Worm (Caenorhabditis elegans): ENCODE results near the gene C14B9.3.

The C14B9.3 gene

ce11 chrIII:8125234-8125633 is 16.6 kb downstream of the C14B9.3 start:
- TF ChIP-seq aly-2 (tag; optimal IDR thresholded peaks at IDR 0.05) (no peak), lsy-2 (tag; optimal IDR thresholded peaks at IDR 0.05) (peak; percentile 62 to 81), unc-62 (GFP tag; optimal IDR thresholded peaks at IDR 0.05) (no peak), F13H6.1 (tag; optimal IDR thresholded peaks at IDR 0.05) (peak; percentile 67), zag-1 (tag; optimal IDR thresholded peaks at IDR 0.05) (no peak), nhr-21 (tag; optimal IDR thresholded peaks at IDR 0.05) (peak; percentile 34), nhr-25 (tag; optimal IDR thresholded peaks at IDR 0.05) (peak; percentile 26), alr-1 (tag; optimal IDR thresholded peaks at IDR 0.05) (no peak), unc-55 (GFP tag; optimal IDR thresholded peaks at IDR 0.05) (peak; percentile 89), nhr-237 (tag; optimal IDR thresholded peaks at IDR 0.05) (no peak), Y55F3AM.14 (GFP tag; optimal IDR thresholded peaks at IDR 0.05) (no peak), skn-1 (tag; optimal IDR thresholded peaks at IDR 0.05) (no peak), dmd-4 (tag; optimal IDR thresholded peaks at IDR 0.05) (no peak), nhr-6 (tag; optimal IDR thresholded peaks at IDR 0.05) (peak; percentile 80), ceh-16 (tag; optimal IDR thresholded peaks at IDR 0.05) (no peak), R02D3.7 (tag; optimal IDR thresholded peaks at IDR 0.05) (no peak), elt-3 (tag; optimal IDR thresholded peaks at IDR 0.05) (no peak), ZK546.5 (tag; optimal IDR thresholded peaks at IDR 0.05) (no peak), ztf-4 (tag; optimal IDR thresholded peaks at IDR 0.05) (peak; percentile 40), snpc-4 (tag; optimal IDR thresholded peaks at IDR 0.05) (no peak), fos-1 (tag; optimal IDR thresholded peaks at IDR 0.05) (peak; percentile 72), sma-9 (GFP tag; optimal IDR thresholded peaks at IDR 0.05) (peak; percentile 85), sma-9 (tag; optimal IDR thresholded peaks at IDR 0.05) (no peak), egl-27 (tag; optimal IDR thresholded peaks at IDR 0.05) (peak; percentile 53), crh-2 (tag; optimal IDR thresholded peaks at IDR 0.05) (peak; percentile 85), mdl-1 (tag; optimal IDR thresholded peaks at IDR 0.05) (no peak), nhr-129 (tag; optimal IDR thresholded peaks at IDR 0.05) (peak; percentile 63), C34F6.9 (tag; optimal IDR thresholded peaks at IDR 0.05) (peak; percentile 71), sma-3 (GFP tag; optimal IDR thresholded peaks at IDR 0.05) (peak; percentile 38), gmeb-1 (tag; optimal IDR thresholded peaks at IDR 0.05) (peak; percentile 32), lin-13 (GFP tag; optimal IDR thresholded peaks at IDR 0.05) (peak; percentile 36)

DNA sequence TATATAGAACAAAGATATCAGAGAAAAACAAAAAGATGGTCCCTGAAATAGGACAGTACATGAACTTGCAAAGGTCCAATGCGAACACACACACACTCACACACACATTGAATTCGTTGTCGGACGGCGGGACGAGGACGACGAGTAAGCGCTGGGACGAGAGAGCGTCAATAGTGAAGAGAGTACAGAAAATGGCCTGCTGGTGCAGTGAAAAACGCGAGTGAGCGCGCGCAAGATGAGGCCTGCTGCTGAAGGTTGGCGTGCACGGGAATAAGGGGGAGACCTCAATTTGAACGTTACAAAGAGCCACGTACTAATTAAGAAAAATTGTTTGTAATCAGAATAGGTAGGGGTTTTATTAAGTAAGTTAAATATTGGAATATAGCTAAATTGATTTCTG is 18.4 kb downstream of the C14B9.3 start:
- no peak for TF ChIP-seq unc-39 (tag; optimal IDR thresholded peaks at IDR 0.05)
- TF ChIP-seq sma-9 (GFP tag; optimal IDR thresholded peaks at IDR 0.05): no peak
- TF ChIP-seq sma-9 (tag; optimal IDR thresholded peaks at IDR 0.05): no peak
- peak; percentile 51 for TF ChIP-seq nhr-129 (tag; optimal IDR thresholded peaks at IDR 0.05)
- peak; percentile 37 for TF ChIP-seq unc-55 (GFP tag; optimal IDR thresholded peaks at IDR 0.05)
- TF ChIP-seq lsy-2 (tag; optimal IDR thresholded peaks at IDR 0.05): peak; percentile 11 to 22
- TF ChIP-seq F13H6.1 (tag; optimal IDR thresholded peaks at IDR 0.05): peak; percentile 6
- no peak for TF ChIP-seq aly-2 (tag; optimal IDR thresholded peaks at IDR 0.05)

DNA sequence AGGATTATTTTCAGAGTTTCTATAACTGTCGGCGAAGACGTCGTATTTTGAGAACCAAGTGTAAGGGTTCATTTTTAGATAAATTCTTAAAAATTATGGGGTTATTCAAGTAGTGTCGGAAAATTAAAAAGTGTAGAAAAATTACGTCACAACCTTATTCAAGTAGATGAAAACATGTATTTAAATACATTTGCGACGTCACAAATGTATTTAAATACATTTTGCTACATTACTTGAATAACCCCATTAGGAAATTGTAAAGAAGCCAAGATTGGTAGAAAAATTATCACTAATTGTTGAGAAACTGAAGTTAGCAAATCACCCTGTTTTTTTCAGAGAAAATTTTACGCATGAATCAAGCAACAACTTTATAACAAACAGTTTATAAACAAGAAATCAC is 20.6 kb downstream of the C14B9.3 start:
- TF ChIP-seq ztf-4 (tag; optimal IDR thresholded peaks at IDR 0.05) (no peak), nhr-25 (tag; optimal IDR thresholded peaks at IDR 0.05) (peak; percentile 7)

ce11 chrIII:8130177-8130902 is 21.8 kb downstream of the C14B9.3 start, which contains the start of the genes rpl-21 and C14B9.10:
TSS of gene rpl-21 (minus strand) at chrIII:8130227.
TSS of gene C14B9.10 (plus strand) at chrIII:8130852.
- TF ChIP-seq zag-1 (tag; optimal IDR thresholded peaks at IDR 0.05) (no peak), nhr-10 (tag; optimal IDR thresholded peaks at IDR 0.05) (no peak), egl-27 (tag; optimal IDR thresholded peaks at IDR 0.05) (no peak), sma-9 (GFP tag; optimal IDR thresholded peaks at IDR 0.05) (peak; percentile 88), sma-9 (tag; optimal IDR thresholded peaks at IDR 0.05) (no peak), nhr-129 (tag; optimal IDR thresholded peaks at IDR 0.05) (peak; percentile 86), sma-3 (GFP tag; optimal IDR thresholded peaks at IDR 0.05) (peak; percentile 76), unc-62 (GFP tag; optimal IDR thresholded peaks at IDR 0.05) (no peak), nhr-21 (tag; optimal IDR thresholded peaks at IDR 0.05) (peak; percentile 76), lin-13 (GFP tag; optimal IDR thresholded peaks at IDR 0.05) (peak; percentile 80), ZK546.5 (tag; optimal IDR thresholded peaks at IDR 0.05) (peak; percentile 63), mbf-1 (tag; optimal IDR thresholded peaks at IDR 0.05) (no peak), F13H6.1 (tag; optimal IDR thresholded peaks at IDR 0.05) (peak; percentile 71), elt-1 (tag; optimal IDR thresholded peaks at IDR 0.05) (no peak), elt-3 (tag; optimal IDR thresholded peaks at IDR 0.05) (no peak), alr-1 (tag; optimal IDR thresholded peaks at IDR 0.05) (no peak), gmeb-1 (tag; optimal IDR thresholded peaks at IDR 0.05) (peak; percentile 82), blmp-1 (tag; optimal IDR thresholded peaks at IDR 0.05; ENCODE audit: insufficient read depth) (peak; percentile 32), peb-1 (tag; optimal IDR thresholded peaks at IDR 0.05) (no peak), nhr-6 (tag; optimal IDR thresholded peaks at IDR 0.05) (no peak), unc-39 (tag; optimal IDR thresholded peaks at IDR 0.05) (no peak), Y55F3AM.14 (GFP tag; optimal IDR thresholded peaks at IDR 0.05) (no peak), ztf-4 (tag; optimal IDR thresholded peaks at IDR 0.05) (peak; percentile 61), sem-4 (tag; optimal IDR thresholded peaks at IDR 0.05) (peak; percentile 80), ama-1 (optimal IDR thresholded peaks at IDR 0.05) (peak; percentile 45), nhr-23 (tag; optimal IDR thresholded peaks at IDR 0.05) (no peak), fos-1 (tag; optimal IDR thresholded peaks at IDR 0.05) (peak; percentile 61), R02D3.7 (tag; optimal IDR thresholded peaks at IDR 0.05) (peak; percentile 3), aly-2 (tag; optimal IDR thresholded peaks at IDR 0.05) (no peak), nhr-12 (tag; optimal IDR thresholded peaks at IDR 0.05) (no peak), crh-2 (tag; optimal IDR thresholded peaks at IDR 0.05) (peak; percentile 88), nhr-237 (tag; optimal IDR thresholded peaks at IDR 0.05) (no peak), mab-5 (tag; optimal IDR thresholded peaks at IDR 0.05) (peak; percentile 28), lin-39 (tag; optimal IDR thresholded peaks at IDR 0.05) (no peak), mdl-1 (tag; optimal IDR thresholded peaks at IDR 0.05) (peak; percentile 31 to 39)
